Worm (Caenorhabditis elegans) whole organism, L4 larva: ENCODE data around the gene idpp-11.

ENCODE experiments used
- F26F4.8 ChIP-seq: fragments of 200-800 bp; sonication (Bioruptor generic); conservative IDR thresholded peaks from 2 replicates; pipeline ENCODE4 v1.3.6; 2022; ENCODE audit warnings: missing genetic modification characterization, missing compliant biosample characterization
- F49E8.2 ChIP-seq: sonication (generic microtip); optimal IDR thresholded peaks from 2 replicates; lab custom pipeline; 2016; ENCODE audit warnings: missing compliant biosample characterization, mild to moderate bottlenecking, missing genetic modification characterization, borderline replicate concordance
- R02D3.7 ChIP-seq: fragments of 150-350 bp; sonication (generic microtip); optimal IDR thresholded peaks from 3 replicates; lab custom pipeline; 2014; ENCODE audit warnings: missing biosample characterization, missing genetic modification characterization
- Y48G9A.11 ChIP-seq: fragments of 200-800 bp; sonication (Bioruptor generic); IDR thresholded peaks from 2 replicates; pipeline ENCODE4 v1.3.6; 2022; ENCODE audit warnings: missing genetic modification reagents, missing genetic modification characterization, missing compliant biosample characterization
- ZK337.2 ChIP-seq: fragments of 200-800 bp; sonication (Bioruptor generic); IDR thresholded peaks from 2 replicates; pipeline ENCODE4 v1.3.6; 2022; ENCODE audit warnings: missing genetic modification reagents, missing genetic modification characterization, missing compliant biosample characterization
- aha-1 ChIP-seq: fragments of 150-350 bp; peaks from one replicate; lab custom pipeline; 2014; ENCODE audit warnings: missing biosample characterization, missing genetic modification characterization
- ces-1 ChIP-seq: fragments of 150-350 bp; sonication (generic microtip); optimal IDR thresholded peaks from 4 replicates; lab custom pipeline; 2014; ENCODE audit warnings: missing biosample characterization, missing genetic modification reagents, missing genetic modification characterization
- ctbp-1 ChIP-seq: fragments of 200-800 bp; sonication (Bioruptor generic); IDR thresholded peaks from 2 replicates; pipeline ENCODE4 v1.3.6; 2022; ENCODE audit warnings: missing genetic modification reagents, missing genetic modification characterization, missing compliant biosample characterization
- daf-16 ChIP-seq, 3 experiments: sonication (generic microtip); optimal IDR thresholded peaks; 2 replicates each; lab custom pipeline; 2016 to 2017; ENCODE audit warnings: missing genetic modification characterization in 3 of 3, missing genetic modification reagents in 3 of 3, mild to moderate bottlenecking in 2 of 3, missing compliant biosample characterization in 2 of 3, missing biosample characterization in 1 of 3, moderate library complexity in 1 of 3
- dmd-6 ChIP-seq: fragments of 200-800 bp; sonication (Bioruptor generic); IDR thresholded peaks from 2 replicates; pipeline ENCODE4 v1.3.6; 2022; ENCODE audit warnings: missing genetic modification reagents, missing genetic modification characterization, missing compliant biosample characterization
- dpl-1 ChIP-seq: fragments of 150-350 bp; optimal IDR thresholded peaks from 2 replicates; lab custom pipeline; 2014; ENCODE audit warnings: missing biosample characterization, missing genetic modification reagents, missing genetic modification characterization
- duxl-1 ChIP-seq: sonication (generic microtip); optimal IDR thresholded peaks from 2 replicates; lab custom pipeline; 2016; ENCODE audit warnings: mild to moderate bottlenecking, missing genetic modification characterization, moderate library complexity, missing compliant biosample characterization; ENCODE audit not compliant: poor library complexity
- dve-1 ChIP-seq: sonication (generic microtip); optimal IDR thresholded peaks from 2 replicates; lab custom pipeline; 2017; ENCODE audit warnings: antibody characterized with exemption, mild to moderate bottlenecking, missing genetic modification characterization, missing compliant biosample characterization; ENCODE audit not compliant: insufficient read depth
- fkh-10 ChIP-seq: fragments of 150-350 bp; optimal IDR thresholded peaks from 2 replicates; lab custom pipeline; 2014; ENCODE audit warnings: missing biosample characterization, missing genetic modification reagents, missing genetic modification characterization
- hif-1 ChIP-seq, 2 experiments: sonication (generic microtip); optimal IDR thresholded peaks; 2 replicates each; lab custom pipeline; 2016 to 2017; ENCODE audit warnings: missing compliant biosample characterization in 2 of 2, missing genetic modification characterization in 2 of 2, missing genetic modification reagents in 2 of 2, missing genotype in 2 of 2, mild to moderate bottlenecking in 1 of 2
- hlh-11 ChIP-seq: fragments of 200-800 bp; sonication (Bioruptor generic); optimal IDR thresholded peaks from 2 replicates; lab custom pipeline; 2018; ENCODE audit warnings: mild to moderate bottlenecking, missing genetic modification characterization, missing compliant biosample characterization
- hlh-30 ChIP-seq: sonication (generic microtip); optimal IDR thresholded peaks from 2 replicates; lab custom pipeline; 2017; ENCODE audit warnings: antibody characterized with exemption, mild to moderate bottlenecking, missing genetic modification characterization, missing compliant biosample characterization; ENCODE audit not compliant: insufficient read depth
- hmg-1.1 ChIP-seq: fragments of 200-800 bp; sonication (Bioruptor generic); IDR thresholded peaks from 2 replicates; pipeline ENCODE4 v1.3.6; 2022; ENCODE audit warnings: missing genetic modification reagents, missing genetic modification characterization, missing compliant biosample characterization
- madf-9 ChIP-seq: fragments of 200-800 bp; sonication (Bioruptor generic); conservative IDR thresholded peaks from 2 replicates; pipeline ENCODE4 v1.3.6; 2022; ENCODE audit warnings: missing genetic modification reagents, missing genetic modification characterization, missing compliant biosample characterization
- mep-1 ChIP-seq: fragments of 150-350 bp; sonication (generic microtip); optimal IDR thresholded peaks from 3 replicates; lab custom pipeline; 2014; ENCODE audit warnings: missing biosample characterization, missing genetic modification characterization
- mes-2 ChIP-seq: sonication (generic microtip); optimal IDR thresholded peaks from 2 replicates; lab custom pipeline; 2016; ENCODE audit warnings: missing genotype, mild to moderate bottlenecking, missing genetic modification characterization, missing compliant biosample characterization; ENCODE audit not compliant: poor library complexity, severe bottlenecking
- mxl-3 ChIP-seq: fragments of 200-800 bp; sonication (Bioruptor generic); optimal IDR thresholded peaks from 2 replicates; lab custom pipeline; 2018; ENCODE audit warnings: mild to moderate bottlenecking, missing genetic modification characterization, missing compliant biosample characterization
- nhr-102 ChIP-seq: sonication (generic microtip); optimal IDR thresholded peaks from 2 replicates; lab custom pipeline; 2016; ENCODE audit warnings: mild to moderate bottlenecking, missing genetic modification characterization, moderate library complexity, missing compliant biosample characterization
- nhr-237 ChIP-seq: sonication (generic microtip); optimal IDR thresholded peaks from 2 replicates; lab custom pipeline; 2017; ENCODE audit warnings: missing biosample characterization, missing genetic modification characterization
- nhr-28 ChIP-seq: fragments of 150-350 bp; optimal IDR thresholded peaks from 2 replicates; lab custom pipeline; 2014; ENCODE audit warnings: missing biosample characterization, missing genetic modification characterization
- nhr-76 ChIP-seq: fragments of 150-350 bp; optimal IDR thresholded peaks from 2 replicates; lab custom pipeline; 2014; ENCODE audit warnings: missing biosample characterization, missing genetic modification characterization
- php-3 ChIP-seq: fragments of 200-800 bp; sonication (Bioruptor generic); IDR thresholded peaks from 2 replicates; pipeline ENCODE4 v1.3.6; 2022; ENCODE audit warnings: missing genetic modification reagents, missing genetic modification characterization, missing compliant biosample characterization
- pqm-1 ChIP-seq: sonication (generic microtip); optimal IDR thresholded peaks from 2 replicates; lab custom pipeline; 2017; ENCODE audit warnings: missing biosample characterization, missing genetic modification characterization
- rbr-2 ChIP-seq: sonication (generic microtip); optimal IDR thresholded peaks from 2 replicates; lab custom pipeline; 2016; ENCODE audit warnings: missing genotype, missing genetic modification characterization, missing compliant biosample characterization
- saeg-2 ChIP-seq: fragments of 200-800 bp; sonication (Bioruptor generic); IDR thresholded peaks from 2 replicates; pipeline ENCODE4 v1.3.6; 2022; ENCODE audit warnings: missing genetic modification reagents, missing genetic modification characterization, missing compliant biosample characterization
- unc-62 ChIP-seq, 3 experiments: fragments of 150-350 bp in 1 of 3; sonication (generic microtip); optimal IDR thresholded peaks in 2 of 3; peaks in 1 of 3; 1 replicate in 1 of 3; 2 replicates in 2 of 3; lab custom pipeline; 2014 to 2017; ENCODE audit warnings: missing biosample characterization in 3 of 3, missing genetic modification characterization in 3 of 3, missing genetic modification reagents in 3 of 3, missing genotype in 1 of 3
- ztf-11 ChIP-seq: fragments of 150-350 bp; optimal IDR thresholded peaks from 2 replicates; lab custom pipeline; 2014; ENCODE audit warnings: missing biosample characterization, missing genetic modification characterization
- ztf-7 ChIP-seq: fragments of 150-350 bp; optimal IDR thresholded peaks from 2 replicates; lab custom pipeline; 2014; ENCODE audit warnings: missing biosample characterization, missing genetic modification characterization

idpp-11 gene

DNA sequence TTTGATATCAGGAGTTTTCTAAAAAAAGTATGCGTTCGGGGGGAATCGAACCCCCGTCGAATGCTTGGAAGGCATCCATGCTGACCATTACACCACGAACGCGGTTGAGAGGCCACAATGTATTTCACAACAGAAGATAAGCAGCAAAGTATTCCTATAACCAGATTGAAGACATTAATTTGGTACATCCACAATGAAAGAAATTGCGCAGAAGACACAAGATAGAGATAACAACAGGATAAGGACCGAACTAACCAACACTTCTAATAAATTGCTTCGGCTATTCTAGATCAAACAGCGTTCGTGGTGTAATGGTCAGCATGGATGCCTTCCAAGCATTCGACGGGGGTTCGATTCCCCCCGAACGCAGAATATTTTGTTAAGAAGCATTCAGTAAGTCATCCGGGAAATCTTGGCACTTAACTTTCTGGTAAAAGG is 48.0 kb upstream of the idpp-11 start (continued):
- TF ChIP-seq dmd-6 (peak; percentile 48; the same call in 1 of the 2 replicates), mxl-3 (peak; percentile 54), R02D3.7 (tag; lab: Kevin White, UChicago) (no peak), saeg-2 (no peak)
- TF ChIP-seq, all 104 proteins: peak for 52

DNA sequence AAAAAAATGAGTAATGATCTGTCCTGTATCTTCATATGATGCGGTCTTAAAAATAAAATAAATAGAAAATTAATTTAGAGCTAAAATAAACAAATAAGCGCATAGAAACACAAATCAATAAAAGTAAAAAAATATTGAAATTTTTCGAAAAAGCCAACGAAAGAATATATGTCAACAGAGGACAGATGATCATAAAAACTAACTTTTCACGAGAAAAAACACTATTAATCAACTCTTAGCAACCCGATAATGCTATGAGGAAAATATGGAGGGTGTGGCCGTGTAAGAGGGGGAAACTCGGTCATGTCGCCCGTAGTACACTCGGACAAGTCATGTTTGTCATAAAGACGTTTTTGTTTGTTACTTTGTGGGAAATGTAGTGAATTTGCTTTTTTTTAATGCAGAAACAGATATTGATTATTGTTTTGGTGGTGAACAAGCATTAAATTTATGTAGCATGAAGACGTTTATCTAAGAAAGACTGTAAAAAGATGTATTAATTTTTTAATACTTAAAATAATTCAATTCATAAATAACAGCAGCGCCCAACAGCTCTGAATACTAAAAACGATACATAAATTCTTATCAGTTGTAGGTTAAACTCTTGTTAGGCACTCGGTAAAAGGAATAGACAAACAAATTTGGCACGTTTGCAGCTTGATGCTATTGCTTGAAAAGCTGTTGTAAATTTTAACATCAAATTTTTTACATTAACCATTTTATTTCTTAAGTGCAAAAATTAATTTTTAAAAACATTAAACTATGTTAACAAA is 43.9 kb upstream of the idpp-11 start, which contains the start of gene adm-4:
TSS of gene adm-4 (minus strand) at position 51 of the 773 bp plus-strand sequence.
- TF ChIP-seq php-3 (GFP tag; lab: Robert Waterston, UW) (peak; percentile 77), F49E8.2 (tag; lab: Kevin White, UChicago) (no peak), F26F4.8 (no peak), mep-1 (peak; percentile 36), rbr-2 (tag; lab: Kevin White, UChicago) (peak; percentile 39), dpl-1 (GFP tag; lab: Kevin White, UChicago) (peak; percentile 15), hmg-1.1 (GFP tag; lab: Robert Waterston, UW) (0 out of 2 replicates have a peak, but pooled peaks have one; percentile 25), nhr-76 (no peak), mes-2 (tag; lab: Kevin White, UChicago) (peak; percentile 97), ces-1 (GFP tag; lab: Kevin White, UChicago) (no peak), madf-9 (GFP tag; lab: Robert Waterston, UW) (peak; percentile 28; the same call in 1 of the 2 replicates), duxl-1 (tag; lab: Kevin White, UChicago) (peak; percentile 15), aha-1 (peak; percentile 27), hlh-30 (tag; lab: Kevin White, UChicago) (peak; percentile 27), hif-1 (tag; optimal IDR thresholded peaks at IDR 0.05; lab: Kevin White, UChicago) (peak in 1 of 2 experiments; percentile 79), ZK337.2 (GFP tag; lab: Robert Waterston, UW) (no peak), ztf-7 (tag; lab: Kevin White, UChicago) (peak; percentile 36), dve-1 (tag; lab: Kevin White, UChicago) (no peak), nhr-102 (tag; lab: Kevin White, UChicago) (peak; percentile 12), daf-16 (GFP tag; optimal IDR thresholded peaks at IDR 0.05; lab: Kevin White, UChicago) (no peak), daf-16 (tag; optimal IDR thresholded peaks at IDR 0.05; lab: Kevin White, UChicago) (peak; percentile 73), nhr-28 (tag; lab: Kevin White, UChicago) (peak; percentile 15)

DNA sequence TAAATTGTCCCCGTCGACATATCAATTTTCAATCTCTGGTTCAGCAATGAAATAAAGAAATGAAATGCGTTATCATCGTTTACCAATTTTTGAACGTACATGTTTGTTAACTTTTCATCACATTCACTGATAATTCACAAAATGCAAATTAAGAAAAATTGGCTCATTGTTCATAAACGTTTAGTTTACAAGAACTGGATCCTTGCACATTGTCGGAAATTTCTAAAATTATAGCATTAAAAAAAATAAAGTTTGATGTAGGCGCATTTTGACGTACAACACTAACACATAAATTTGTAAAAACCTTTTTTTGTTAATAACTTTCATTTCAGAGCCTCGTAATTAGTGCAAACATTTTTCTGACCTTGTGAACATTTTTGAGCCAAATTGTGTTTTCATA is 42.7 kb upstream of the idpp-11 start, which contains the start of gene gpx-7:
TSS of gene gpx-7 (minus strand) at position 101 of the 400 bp plus-strand sequence.
- no peak for TF ChIP-seq nhr-76
- peak; percentile 19 for TF ChIP-seq nhr-28 (tag; lab: Kevin White, UChicago)
- no peak for TF ChIP-seq daf-16 (GFP tag; optimal IDR thresholded peaks at IDR 0.05; lab: Kevin White, UChicago)
- TF ChIP-seq daf-16 (tag; optimal IDR thresholded peaks at IDR 0.05; lab: Kevin White, UChicago): peak; percentile 50
- peak; percentile 28 for TF ChIP-seq dve-1 (tag; lab: Kevin White, UChicago)
- peak; percentile 38 for TF ChIP-seq pqm-1 (tag; lab: Kevin White, UChicago)
- TF ChIP-seq php-3 (GFP tag; lab: Robert Waterston, UW): 0 out of 2 replicates have a peak, but pooled peaks have one; percentile 27

DNA sequence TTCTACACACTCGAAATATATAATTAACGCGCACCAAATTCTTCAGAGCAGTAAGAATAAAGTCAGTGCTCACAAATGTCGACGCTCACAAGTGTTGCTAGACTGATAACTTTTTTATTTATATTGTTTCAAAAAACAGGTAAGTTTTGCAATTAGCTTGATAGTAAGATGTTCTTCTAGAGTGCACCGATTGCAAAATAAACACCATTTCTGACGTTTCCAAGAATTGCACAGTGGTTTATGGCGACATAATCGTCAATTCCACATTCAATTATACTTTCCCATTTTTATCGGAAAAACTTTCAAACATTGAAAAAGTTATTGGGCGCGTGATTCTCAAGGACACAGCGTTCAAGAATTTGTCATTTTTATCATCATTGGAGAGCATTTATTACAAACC is 42.0 kb upstream of the idpp-11 start:
- TF ChIP-seq ztf-11 (tag; lab: Kevin White, UChicago): no peak
- no peak for TF ChIP-seq nhr-102 (tag; lab: Kevin White, UChicago)
- TF ChIP-seq nhr-237 (tag; lab: Kevin White, UChicago): no peak
- no peak for TF ChIP-seq dpl-1 (GFP tag; lab: Kevin White, UChicago)
- TF ChIP-seq daf-16 (GFP tag; optimal IDR thresholded peaks at IDR 0.05; lab: Kevin White, UChicago): no peak
- TF ChIP-seq daf-16 (tag; optimal IDR thresholded peaks at IDR 0.05; lab: Kevin White, UChicago): peak; percentile 57
- 0 out of 2 replicates have a peak, but pooled peaks have one; percentile 13 for TF ChIP-seq php-3 (GFP tag; lab: Robert Waterston, UW)
- TF ChIP-seq ctbp-1: no peak
- no peak for TF ChIP-seq fkh-10 (GFP tag; lab: Kevin White, UChicago)
- peak in 1 of 2 experiments; percentile 59 for TF ChIP-seq unc-62 (GFP tag; optimal IDR thresholded peaks at IDR 0.05 in 1 of 2; lab: Kevin White, UChicago)
- no peak for TF ChIP-seq unc-62 (tag; optimal IDR thresholded peaks at IDR 0.05; lab: Kevin White, UChicago)
- TF ChIP-seq hlh-11 (tag; lab: Kevin White, UChicago): no peak
- TF ChIP-seq Y48G9A.11 (GFP tag; lab: Robert Waterston, UW): no peak
